Worm (Caenorhabditis elegans): ENCODE measurements around the gene Y25C1A.7.

The Y25C1A.7 gene

DNA sequence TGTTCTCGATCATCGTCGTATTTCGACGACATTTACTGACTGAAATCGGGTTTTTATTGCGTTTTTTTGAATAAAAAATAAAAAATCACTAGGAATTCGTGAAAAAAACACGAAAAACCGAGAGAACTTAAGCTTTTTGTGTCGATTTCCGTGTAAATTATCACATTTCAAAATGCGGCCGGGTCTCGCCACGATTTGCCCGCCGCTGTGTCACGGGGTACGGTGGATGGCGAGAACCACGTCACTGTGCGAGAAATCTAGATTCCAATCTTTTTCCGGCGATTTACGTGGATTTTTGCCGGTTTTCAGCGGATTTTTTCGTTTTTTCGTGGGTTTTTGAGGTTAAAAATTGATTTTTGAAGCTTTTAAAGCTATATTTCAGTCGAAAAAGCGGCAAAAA is 6.1 kb upstream of the Y25C1A.7 start, which contains the start of gene Y25C1A.8 (continued):
- peak; percentile 42 for TF ChIP-seq ceh-19 (GFP tag; optimal IDR thresholded peaks at IDR 0.05)
- TF ChIP-seq unc-3 (GFP tag; conservative IDR thresholded peaks at IDR 0.05), result peak; percentile 52; the same call in 1 of the 2 replicates
- peak; percentile 38 for TF ChIP-seq unc-3 (tag; optimal IDR thresholded peaks at IDR 0.05)
- no peak for TF ChIP-seq hlh-8 (tag; optimal IDR thresholded peaks at IDR 0.05)

DNA sequence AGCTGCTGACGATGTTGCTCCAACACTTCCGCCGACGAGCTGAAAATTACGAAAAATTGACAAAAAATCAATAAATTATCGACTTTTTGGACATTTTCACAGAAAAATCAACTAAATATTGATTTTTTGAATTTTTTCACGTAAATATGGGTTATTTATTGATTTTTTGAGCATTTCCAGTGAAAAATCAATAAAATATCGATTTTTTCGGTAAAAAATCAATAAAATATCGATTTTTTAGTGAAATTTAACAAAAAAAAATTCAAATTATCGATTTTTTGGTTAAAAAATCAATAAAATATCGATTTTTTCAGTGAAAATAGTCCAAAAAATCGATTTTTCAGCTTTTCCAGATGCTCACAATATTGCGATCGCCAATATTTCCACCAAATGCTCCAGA is 680 bp downstream of the Y25C1A.7 start:
- TF ChIP-seq pag-3 (tag; optimal IDR thresholded peaks at IDR 0.05; ENCODE audit: borderline replicate concordance), result no peak
- TF ChIP-seq ceh-48 (tag; optimal IDR thresholded peaks at IDR 0.05), result peak; percentile 39

DNA sequence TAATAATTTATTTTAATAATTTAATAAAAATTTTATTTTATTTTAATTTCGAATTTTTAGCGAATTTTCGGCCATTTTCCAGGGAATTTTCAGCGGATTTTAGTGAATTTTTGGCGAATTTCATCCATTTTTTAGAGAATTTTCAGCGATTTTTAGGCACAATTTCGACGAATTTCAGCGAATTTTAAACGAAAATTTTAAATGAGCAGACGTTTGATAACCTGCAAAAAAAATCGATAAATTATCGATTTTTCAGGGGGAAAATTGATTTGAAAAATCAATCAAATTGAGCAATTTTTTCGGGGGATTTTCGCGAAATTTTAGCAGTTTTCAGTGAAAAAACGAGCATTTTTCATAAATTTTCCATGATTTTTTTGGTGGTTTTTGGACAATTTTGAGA is 2.2 kb downstream of the Y25C1A.7 start:
- TF ChIP-seq ceh-48 (tag; optimal IDR thresholded peaks at IDR 0.05), result peak; percentile 16
- TF ChIP-seq gmeb-2 (tag; optimal IDR thresholded peaks at IDR 0.05), result no peak

DNA sequence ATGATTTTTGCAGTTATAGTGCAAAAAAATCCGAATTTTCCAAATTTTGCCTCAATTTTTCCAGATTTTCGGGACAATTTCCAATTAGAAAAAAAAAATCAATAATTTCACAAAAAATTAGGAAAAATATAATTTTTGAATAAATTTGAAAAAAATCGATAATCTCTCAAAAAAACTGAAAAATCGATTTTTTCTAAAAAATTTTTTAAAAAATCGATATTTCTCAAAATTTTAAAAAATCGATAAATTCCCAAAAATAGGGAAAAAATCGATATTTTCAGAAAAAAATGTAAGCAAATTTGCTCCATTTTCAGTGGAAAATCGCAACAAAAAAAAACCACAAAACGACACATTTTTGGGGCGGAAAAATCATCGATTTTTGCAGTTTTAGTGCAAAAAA is 3.0 kb downstream of the Y25C1A.7 start:
- TF ChIP-seq elt-2 (tag; optimal IDR thresholded peaks at IDR 0.05) (no peak), fkh-10 (GFP tag; optimal IDR thresholded peaks at IDR 0.05) (no peak), sox-4 (tag; optimal IDR thresholded peaks at IDR 0.05) (no peak), hlh-8 (tag; optimal IDR thresholded peaks at IDR 0.05) (no peak), nhr-11 (tag; optimal IDR thresholded peaks at IDR 0.05) (no peak), hlh-6 (tag; optimal IDR thresholded peaks at IDR 0.05) (no peak), nfya-1 (tag; optimal IDR thresholded peaks at IDR 0.05) (no peak), ceh-9 (tag; optimal IDR thresholded peaks at IDR 0.05) (no peak), ceh-45 (GFP tag; IDR thresholded peaks at IDR 0.05) (no peak), eyg-1 (tag; optimal IDR thresholded peaks at IDR 0.05) (no peak), dmd-4 (tag; optimal IDR thresholded peaks at IDR 0.05; ENCODE audit: borderline replicate concordance) (no peak), ttx-3 (tag; optimal IDR thresholded peaks at IDR 0.05) (no peak), tbx-7 (tag; optimal IDR thresholded peaks at IDR 0.05) (no peak), dve-1 (tag; optimal IDR thresholded peaks at IDR 0.05) (no peak), ceh-30 (tag; optimal IDR thresholded peaks at IDR 0.05) (no peak), madf-2 (tag; optimal IDR thresholded peaks at IDR 0.05) (no peak)

DNA sequence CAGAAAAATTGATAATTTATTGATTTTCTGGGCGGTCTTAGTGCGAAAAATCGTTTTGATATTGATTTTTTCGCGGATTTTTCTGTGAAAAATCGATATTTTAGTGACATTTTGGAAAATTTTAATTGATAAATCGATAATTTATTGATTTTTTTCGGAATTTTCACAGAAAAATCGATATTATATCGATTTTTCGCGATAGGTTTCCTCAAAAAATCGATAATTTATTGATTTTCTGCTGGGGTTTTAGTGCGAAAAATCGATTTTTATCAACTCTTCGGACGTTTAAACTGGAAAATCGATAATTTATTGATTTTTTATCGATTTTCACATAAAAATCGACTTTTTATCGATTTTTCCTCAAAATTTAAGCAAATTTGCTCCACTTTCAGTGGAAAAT is 3.4 kb downstream of the Y25C1A.7 start:
- no peak for TF ChIP-seq unc-86 (tag; optimal IDR thresholded peaks at IDR 0.05)
- TF ChIP-seq ceh-48 (tag; optimal IDR thresholded peaks at IDR 0.05), result peak; percentile 33

DNA sequence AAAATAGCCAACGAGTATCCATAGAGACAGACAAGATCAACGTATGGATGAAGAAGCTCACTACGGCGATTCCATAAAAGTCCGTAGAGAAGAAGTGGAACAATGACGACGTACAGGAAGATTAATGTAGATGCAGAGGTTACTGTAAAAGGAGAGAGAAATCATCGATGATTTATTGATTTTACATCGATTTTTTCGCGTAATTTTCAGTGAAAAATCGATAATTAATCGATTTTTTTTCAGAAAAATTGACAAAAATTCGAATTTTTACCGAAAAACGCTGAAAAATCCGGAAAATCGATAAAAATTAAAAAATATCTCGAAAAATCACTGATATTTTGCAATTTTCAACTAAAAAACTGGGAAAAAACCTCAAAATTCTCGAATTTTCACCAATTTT is 4.5 kb downstream of the Y25C1A.7 start:
- TF ChIP-seq ceh-48 (tag; optimal IDR thresholded peaks at IDR 0.05) (peak; percentile 15), tbx-2 (tag; optimal IDR thresholded peaks at IDR 0.05) (no peak)

DNA sequence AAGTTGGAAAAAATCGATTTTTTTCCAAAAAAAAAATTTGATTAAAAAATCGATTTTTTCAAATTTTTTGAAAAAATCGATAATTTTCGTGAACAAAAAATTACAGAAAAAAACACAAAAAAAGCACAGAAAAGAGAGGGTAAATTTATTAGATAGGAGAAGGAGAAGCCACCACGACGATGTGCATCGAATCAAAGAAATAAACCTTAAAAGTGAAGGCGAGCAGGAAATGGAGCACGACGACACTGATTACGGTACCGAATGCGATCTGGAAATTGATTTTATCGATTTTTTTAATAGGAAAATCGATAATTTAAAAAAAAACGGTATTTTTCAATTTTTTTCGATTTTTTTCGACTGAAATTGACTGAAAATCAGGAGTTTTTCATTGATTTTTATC is 5.8 kb downstream of the Y25C1A.7 start:
- TF ChIP-seq pax-1 (tag; optimal IDR thresholded peaks at IDR 0.05), result no peak
- TF ChIP-seq fkh-6 (tag; optimal IDR thresholded peaks at IDR 0.05), result no peak
- no peak for TF ChIP-seq ets-4 (tag; optimal IDR thresholded peaks at IDR 0.05)
- TF ChIP-seq unc-42 (tag; optimal IDR thresholded peaks at IDR 0.05), result no peak
- TF ChIP-seq ceh-45 (GFP tag; IDR thresholded peaks at IDR 0.05), result no peak
- no peak for TF ChIP-seq pha-2 (tag; optimal IDR thresholded peaks at IDR 0.05)
- no peak for TF ChIP-seq ceh-2 (tag; optimal IDR thresholded peaks at IDR 0.05)
- TF ChIP-seq T23F11.4 (GFP tag; optimal IDR thresholded peaks at IDR 0.05), result no peak
- TF ChIP-seq hlh-15 (tag; optimal IDR thresholded peaks at IDR 0.05), result no peak
- no peak for TF ChIP-seq K02D7.2 (tag; optimal IDR thresholded peaks at IDR 0.05)
- TF ChIP-seq ahr-1 (tag; optimal IDR thresholded peaks at IDR 0.05), result no peak
- no peak for TF ChIP-seq rnt-1 (tag; optimal IDR thresholded peaks at IDR 0.05)
